Worm (Caenorhabditis elegans) whole organism, L1 larva: Measurements from ENCODE around the gene C42C1.3.
A peak's percentile ranks its signal among the peaks of the same experiment; 100 is the strongest.

ENCODE experiments used
- C16A3.4 ChIP-seq: fragments of 150-350 bp; optimal IDR thresholded peaks from 2 replicates; lab custom pipeline; 2014; ENCODE audit warnings: missing biosample characterization, missing genetic modification characterization
- F16B12.6 ChIP-seq: fragments of 150-350 bp; optimal IDR thresholded peaks from 2 replicates; lab custom pipeline; 2014; ENCODE audit warnings: missing biosample characterization, missing genetic modification characterization
- Y116A8C.19 ChIP-seq: sonication (generic microtip); optimal IDR thresholded peaks from 2 replicates; lab custom pipeline; 2016; ENCODE audit warnings: missing compliant biosample characterization, missing genetic modification characterization, borderline replicate concordance
- blmp-1 ChIP-seq: fragments of 150-350 bp; optimal IDR thresholded peaks from 2 replicates; lab custom pipeline; 2014; ENCODE audit warnings: missing biosample characterization, missing genetic modification characterization
- ceh-82 ChIP-seq, 3 experiments: fragments of 150-350 bp in 1 of 3; sonication (generic microtip) in 2 of 3; optimal IDR thresholded peaks; 2 replicates each; lab custom pipeline; 2014 to 2017; ENCODE audit warnings: missing biosample characterization in 3 of 3, missing genetic modification characterization in 3 of 3
- dpl-1 ChIP-seq, 3 experiments: fragments of 150-350 bp in 2 of 3; sonication (generic microtip) in 1 of 3; optimal IDR thresholded peaks; 2 replicates each; lab custom pipeline; 2014 to 2017; ENCODE audit warnings: missing biosample characterization in 3 of 3, missing genetic modification characterization in 3 of 3, missing genetic modification reagents in 3 of 3
- dsc-1 ChIP-seq: sonication (generic microtip); optimal IDR thresholded peaks from 2 replicates; lab custom pipeline; 2016; ENCODE audit warnings: mild to moderate bottlenecking, missing genetic modification characterization, missing compliant biosample characterization
- efl-1 ChIP-seq, 4 experiments: fragments of 150-350 bp; optimal IDR thresholded peaks in 3 of 4; peaks in 1 of 4; 1 replicate in 1 of 4; 2 replicates in 3 of 4; lab custom pipeline; 2014; ENCODE audit warnings: missing biosample characterization in 2 of 4, missing genetic modification characterization in 2 of 4, missing genetic modification reagents in 2 of 4
- egl-27 ChIP-seq, 2 experiments: fragments of 150-350 bp in 1 of 2; sonication (generic microtip); optimal IDR thresholded peaks; 3 replicates each; lab custom pipeline; 2017 to 2018; ENCODE audit warnings: missing biosample characterization in 2 of 2, missing genetic modification characterization in 2 of 2, missing genetic modification reagents in 2 of 2
- elt-2 ChIP-seq: sonication (generic microtip); optimal IDR thresholded peaks from 2 replicates; lab custom pipeline; 2016; ENCODE audit warnings: missing genetic modification characterization, mild to moderate bottlenecking, inconsistent platforms, missing compliant biosample characterization, missing genetic modification reagents
- ets-5 ChIP-seq: fragments of 200-800 bp; sonication (Bioruptor generic); IDR thresholded peaks from 2 replicates; pipeline ENCODE4 v1.3.6; 2022; ENCODE audit warnings: missing genetic modification characterization, missing compliant biosample characterization
- fkh-10 ChIP-seq: sonication (generic microtip); optimal IDR thresholded peaks from 2 replicates; lab custom pipeline; 2017; ENCODE audit warnings: missing biosample characterization, missing genetic modification reagents, missing genetic modification characterization
- fkh-8 ChIP-seq: sonication (generic microtip); optimal IDR thresholded peaks from 2 replicates; lab custom pipeline; 2016; ENCODE audit warnings: mild to moderate bottlenecking, missing genetic modification characterization, missing compliant biosample characterization
- fos-1 ChIP-seq: fragments of 150-350 bp; optimal IDR thresholded peaks from 2 replicates; lab custom pipeline; 2014; ENCODE audit warnings: missing biosample characterization, missing genetic modification characterization
- grh-1 ChIP-seq: fragments of 200-800 bp; sonication (Bioruptor generic); IDR thresholded peaks from 2 replicates; pipeline ENCODE4 v1.3.6; 2022; ENCODE audit warnings: missing genetic modification reagents, missing genetic modification characterization, missing compliant biosample characterization
- hlh-17 ChIP-seq: fragments of 200-800 bp; sonication (Bioruptor generic); optimal IDR thresholded peaks from 2 replicates; lab custom pipeline; 2018; ENCODE audit warnings: missing genetic modification characterization, mild to moderate bottlenecking, missing compliant biosample characterization, moderate library complexity, borderline replicate concordance
- hpl-2 ChIP-seq: fragments of 150-350 bp; optimal IDR thresholded peaks from 2 replicates; lab custom pipeline; 2014; ENCODE audit warnings: missing biosample characterization, missing genetic modification reagents, missing genetic modification characterization
- isw-1 ChIP-seq: fragments of 200-800 bp; sonication (Bioruptor generic); IDR thresholded peaks from 2 replicates; pipeline ENCODE4 v1.3.6; 2022; ENCODE audit warnings: missing genetic modification characterization, missing compliant biosample characterization
- lin-13 ChIP-seq: fragments of 150-350 bp; optimal IDR thresholded peaks from 2 replicates; lab custom pipeline; 2014; ENCODE audit warnings: missing biosample characterization, missing genetic modification reagents, missing genetic modification characterization
- lin-14 ChIP-seq: fragments of 200-800 bp; sonication (Bioruptor generic); optimal IDR thresholded peaks from 2 replicates; lab custom pipeline; 2018; ENCODE audit warnings: mild to moderate bottlenecking, missing genetic modification characterization, moderate library complexity, missing compliant biosample characterization
- lin-15B ChIP-seq: fragments of 150-350 bp; sonication (generic microtip); optimal IDR thresholded peaks from 3 replicates; lab custom pipeline; 2014; ENCODE audit warnings: missing biosample characterization, missing genetic modification characterization
- lin-35 ChIP-seq, 2 experiments: fragments of 150-350 bp; optimal IDR thresholded peaks; 2 replicates each; lab custom pipeline; 2014; ENCODE audit warnings: missing biosample characterization in 2 of 2, missing genetic modification characterization in 2 of 2, missing genetic modification reagents in 2 of 2
- lir-3 ChIP-seq: sonication (generic microtip); optimal IDR thresholded peaks from 2 replicates; lab custom pipeline; 2016; ENCODE audit warnings: mild to moderate bottlenecking, missing genetic modification characterization, moderate library complexity, missing compliant biosample characterization; ENCODE audit not compliant: poor library complexity
- lsy-2 ChIP-seq, 2 experiments: fragments of 150-350 bp; optimal IDR thresholded peaks; 2 replicates each; lab custom pipeline; 2014; ENCODE audit warnings: missing biosample characterization in 2 of 2, missing genetic modification characterization in 2 of 2
- mab-9 ChIP-seq: fragments of 200-800 bp; sonication (Bioruptor generic); IDR thresholded peaks from 2 replicates; pipeline ENCODE4 v1.3.6; 2022; ENCODE audit warnings: missing genetic modification reagents, missing genetic modification characterization, missing compliant biosample characterization
- mdl-1 ChIP-seq, 2 experiments: fragments of 150-350 bp; optimal IDR thresholded peaks; 2 replicates each; lab custom pipeline; 2014 to 2017; ENCODE audit warnings: missing biosample characterization in 2 of 2, missing genetic modification characterization in 2 of 2, inconsistent platforms in 1 of 2
- mef-2 ChIP-seq: fragments of 150-350 bp; optimal IDR thresholded peaks from 2 replicates; lab custom pipeline; 2014; ENCODE audit warnings: missing biosample characterization, missing genetic modification characterization
- mep-1 ChIP-seq: fragments of 150-350 bp; optimal IDR thresholded peaks from 2 replicates; lab custom pipeline; 2014; ENCODE audit warnings: missing biosample characterization, missing genetic modification characterization
- nhr-19 ChIP-seq: fragments of 200-800 bp; sonication (Bioruptor generic); conservative IDR thresholded peaks from 2 replicates; pipeline ENCODE4 v1.3.6; 2022; ENCODE audit warnings: missing genetic modification characterization, missing compliant biosample characterization
- nhr-20 ChIP-seq: sonication (generic microtip); optimal IDR thresholded peaks from 2 replicates; lab custom pipeline; 2016; ENCODE audit warnings: mild to moderate bottlenecking, missing genetic modification characterization, missing compliant biosample characterization
- nhr-237 ChIP-seq: fragments of 150-350 bp; optimal IDR thresholded peaks from 2 replicates; lab custom pipeline; 2014; ENCODE audit warnings: missing biosample characterization, missing genetic modification characterization
- nhr-47 ChIP-seq: sonication (generic microtip); optimal IDR thresholded peaks from 2 replicates; lab custom pipeline; 2016; ENCODE audit warnings: mild to moderate bottlenecking, missing genetic modification characterization, moderate library complexity, missing compliant biosample characterization
- nhr-71 ChIP-seq: sonication (generic microtip); optimal IDR thresholded peaks from 2 replicates; lab custom pipeline; 2016; ENCODE audit warnings: mild to moderate bottlenecking, missing genetic modification characterization, moderate library complexity, missing compliant biosample characterization
- nhr-77 ChIP-seq: fragments of 150-350 bp; optimal IDR thresholded peaks from 2 replicates; lab custom pipeline; 2014; ENCODE audit warnings: missing biosample characterization, missing genetic modification characterization
- nhr-85 ChIP-seq: sonication (generic microtip); peaks from one replicate; lab custom pipeline; 2016; ENCODE audit warnings: missing genetic modification characterization, inconsistent platforms, missing compliant biosample characterization
- pag-3 ChIP-seq: sonication (generic microtip); optimal IDR thresholded peaks from 2 replicates; lab custom pipeline; 2017; ENCODE audit warnings: missing genetic modification characterization, mild to moderate bottlenecking, missing compliant biosample characterization, antibody characterized with exemption, borderline replicate concordance; ENCODE audit not compliant: insufficient read depth
- rnt-1 ChIP-seq: sonication (generic microtip); optimal IDR thresholded peaks from 2 replicates; lab custom pipeline; 2016; ENCODE audit warnings: mild to moderate bottlenecking, missing genetic modification characterization, moderate library complexity, missing compliant biosample characterization
- skn-1 ChIP-seq: fragments of 150-350 bp; optimal IDR thresholded peaks from 2 replicates; lab custom pipeline; 2014; ENCODE audit warnings: missing biosample characterization, missing genetic modification characterization
- sox-4 ChIP-seq: sonication (generic microtip); optimal IDR thresholded peaks from 2 replicates; lab custom pipeline; 2016; ENCODE audit warnings: missing genetic modification characterization, missing compliant biosample characterization
- sup-37 ChIP-seq: fragments of 200-800 bp; sonication (Bioruptor generic); optimal IDR thresholded peaks from 2 replicates; lab custom pipeline; 2018; ENCODE audit warnings: mild to moderate bottlenecking, missing genetic modification characterization, missing compliant biosample characterization
- swsn-7 ChIP-seq: sonication (generic microtip); optimal IDR thresholded peaks from 2 replicates; lab custom pipeline; 2016; ENCODE audit warnings: missing genetic modification characterization, missing compliant biosample characterization
- tbx-2 ChIP-seq: sonication (generic microtip); optimal IDR thresholded peaks from 2 replicates; lab custom pipeline; 2016; ENCODE audit warnings: missing genetic modification characterization, missing compliant biosample characterization
- unc-130 ChIP-seq: fragments of 150-350 bp; optimal IDR thresholded peaks from 2 replicates; lab custom pipeline; 2017; ENCODE audit warnings: missing biosample characterization, missing genetic modification characterization, inconsistent platforms
- unc-30 ChIP-seq: sonication (generic microtip); optimal IDR thresholded peaks from 2 replicates; lab custom pipeline; 2017; ENCODE audit warnings: missing biosample characterization, missing genetic modification characterization
- unc-62 ChIP-seq: fragments of 150-350 bp; optimal IDR thresholded peaks from 2 replicates; lab custom pipeline; 2014; ENCODE audit warnings: missing biosample characterization, missing genetic modification reagents, missing genetic modification characterization
- unc-86 ChIP-seq: sonication (generic microtip); optimal IDR thresholded peaks from 2 replicates; lab custom pipeline; 2016; ENCODE audit warnings: missing genetic modification characterization, missing compliant biosample characterization
- vab-15 ChIP-seq: sonication (generic microtip); optimal IDR thresholded peaks from 2 replicates; lab custom pipeline; 2017; ENCODE audit warnings: missing genotype, mild to moderate bottlenecking, missing genetic modification characterization, missing compliant biosample characterization
- zag-1 ChIP-seq: fragments of 150-350 bp; optimal IDR thresholded peaks from 2 replicates; lab custom pipeline; 2014; ENCODE audit warnings: missing biosample characterization, missing genetic modification characterization

Gene C42C1.3

DNA sequence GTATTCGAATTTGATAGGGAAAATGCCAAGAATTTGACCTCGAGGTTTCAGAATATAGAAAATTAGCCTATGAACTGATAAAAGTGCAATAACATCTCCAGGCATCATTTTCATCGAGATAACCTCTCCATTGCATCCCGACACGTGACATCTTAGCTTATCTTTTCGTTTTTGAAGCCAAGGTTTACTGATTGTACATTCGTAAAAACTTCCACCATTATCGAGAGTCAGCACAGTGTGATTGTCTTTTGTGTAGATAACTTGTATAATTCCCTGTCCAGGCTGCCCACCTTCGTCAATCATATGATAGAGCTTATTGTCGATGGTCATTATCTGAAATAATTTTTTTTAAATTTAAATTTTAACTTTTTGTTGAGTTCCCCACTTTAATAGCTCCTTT is 4.1 kb upstream of the C42C1.3 start:
- TF ChIP-seq lin-14 (GFP tag; lab: Kevin White, UChicago) (no peak), elt-2 (tag; lab: Kevin White, UChicago) (peak; percentile 98), efl-1 (optimal IDR thresholded peaks at IDR 0.05; lab: Kevin White, UChicago) (no peak), efl-1 (GFP tag; optimal IDR thresholded peaks at IDR 0.05 in 1 of 2; lab: Kevin White, UChicago) (peak in 1 of 2 experiments; percentile 82)

DNA sequence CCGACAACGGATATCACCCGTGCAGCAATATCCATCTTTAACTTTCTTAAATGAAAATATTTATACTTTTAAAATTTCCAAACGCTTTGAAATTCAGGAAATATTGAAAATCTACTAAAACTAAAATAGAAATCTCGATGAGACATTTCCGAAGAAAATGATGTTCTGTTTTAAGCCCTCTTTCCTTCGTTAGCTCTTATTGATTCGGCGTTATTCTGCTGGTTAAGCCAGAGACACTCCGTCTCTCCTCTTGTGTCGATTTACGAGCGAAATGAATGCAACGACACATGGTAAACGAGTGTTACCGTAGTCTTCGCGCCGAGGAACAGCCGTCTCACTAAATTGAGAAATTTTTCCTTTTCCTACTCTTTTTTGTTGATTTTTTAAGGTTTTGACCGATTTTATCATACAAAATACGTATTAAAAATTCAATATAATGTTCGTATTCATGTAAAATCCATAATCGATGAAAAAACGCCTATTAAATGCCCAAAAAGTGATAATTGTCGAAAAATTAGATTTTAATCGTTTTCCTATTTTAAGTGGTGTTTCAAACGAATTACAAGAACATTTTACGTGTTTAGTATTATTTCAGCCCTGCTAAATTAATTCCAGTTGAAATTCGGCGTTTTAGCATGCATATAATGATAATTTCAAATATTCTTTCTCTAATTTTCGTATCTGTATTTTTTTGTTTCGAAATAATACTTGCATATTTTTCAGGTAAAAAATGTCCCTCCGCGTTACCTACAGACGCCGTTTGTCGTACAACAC is 1.8 kb downstream of the C42C1.3 start, which contains the start of the genes ppm-1.H and rpl-34:
ppm-1.H (minus strand) TSS at position 51 of the 774 bp plus-strand sequence.
rpl-34 (plus strand) TSS at position 724 of the 774 bp plus-strand sequence.
- TF ChIP-seq hpl-2 (no peak), lin-13 (GFP tag; lab: Kevin White, UChicago) (peak; percentile 38), swsn-7 (tag; lab: Kevin White, UChicago) (peak; percentile 43), isw-1 (GFP tag; lab: Robert Waterston, UW) (peak; percentile 38), lir-3 (tag; lab: Kevin White, UChicago) (no peak), lin-15B (peak; percentile 62), ets-5 (no peak), C16A3.4 (tag; lab: Kevin White, UChicago) (peak; percentile 75), sox-4 (tag; lab: Kevin White, UChicago) (no peak), dpl-1 (GFP tag; optimal IDR thresholded peaks at IDR 0.05; lab: Kevin White, UChicago) (peak; percentile 56 to 79 (median 66)), grh-1 (no peak), Y116A8C.19 (no peak), fos-1 (peak; percentile 9), nhr-19 (GFP tag; lab: Robert Waterston, UW) (peak; percentile 20), dsc-1 (peak; percentile 33), sup-37 (GFP tag; lab: Kevin White, UChicago) (no peak), blmp-1 (tag; lab: Kevin White, UChicago) (peak; percentile 70), fkh-10 (GFP tag; lab: Kevin White, UChicago) (no peak), egl-27 (tag; optimal IDR thresholded peaks at IDR 0.05; lab: Kevin White, UChicago) (no peak), nhr-47 (tag; lab: Kevin White, UChicago) (peak; percentile 62), skn-1 (tag; lab: Kevin White, UChicago) (peak; percentile 47), hlh-17 (GFP tag; lab: Kevin White, UChicago) (no peak), ceh-82 (tag; optimal IDR thresholded peaks at IDR 0.05; lab: Kevin White, UChicago) (peak in 2 of 3 experiments; percentile 27 to 84), nhr-85 (tag; lab: Kevin White, UChicago) (no peak), lin-35 (GFP tag; optimal IDR thresholded peaks at IDR 0.05; lab: Kevin White, UChicago) (peak; percentile 70 to 81), nhr-20 (tag; lab: Kevin White, UChicago) (peak; percentile 52), mab-9 (GFP tag; lab: Robert Waterston, UW) (no peak), unc-130 (tag; lab: Kevin White, UChicago) (no peak), tbx-2 (tag; lab: Kevin White, UChicago) (peak; percentile 49), pag-3 (tag; lab: Kevin White, UChicago) (no peak), rnt-1 (tag; lab: Kevin White, UChicago) (peak; percentile 55), mep-1 (tag; lab: Kevin White, UChicago) (peak; percentile 73), F16B12.6 (tag; lab: Kevin White, UChicago) (peak; percentile 62), mdl-1 (tag; optimal IDR thresholded peaks at IDR 0.05; lab: Kevin White, UChicago) (peak in 1 of 2 experiments; percentile 59), unc-86 (peak; percentile 19), unc-62 (GFP tag; lab: Kevin White, UChicago) (no peak), fkh-8 (tag; lab: Kevin White, UChicago) (peak; percentile 54), nhr-237 (tag; lab: Kevin White, UChicago) (no peak), zag-1 (tag; lab: Kevin White, UChicago) (no peak), nhr-77 (tag; lab: Kevin White, UChicago) (peak; percentile 29), unc-30 (tag; lab: Kevin White, UChicago) (no peak), vab-15 (no peak), lsy-2 (tag; optimal IDR thresholded peaks at IDR 0.05; lab: Kevin White, UChicago) (peak; percentile 96 to 98), mef-2 (tag; lab: Kevin White, UChicago) (no peak), nhr-71 (tag; lab: Kevin White, UChicago) (peak; percentile 63), efl-1 (optimal IDR thresholded peaks at IDR 0.05; lab: Kevin White, UChicago) (peak; percentile 73 to 86), efl-1 (GFP tag; optimal IDR thresholded peaks at IDR 0.05 in 1 of 2; lab: Kevin White, UChicago) (peak; percentile 69 to 87)
